Worm (Caenorhabditis elegans): ENCODE measurements around the gene F43C11.3.

The F43C11.3 gene

DNA sequence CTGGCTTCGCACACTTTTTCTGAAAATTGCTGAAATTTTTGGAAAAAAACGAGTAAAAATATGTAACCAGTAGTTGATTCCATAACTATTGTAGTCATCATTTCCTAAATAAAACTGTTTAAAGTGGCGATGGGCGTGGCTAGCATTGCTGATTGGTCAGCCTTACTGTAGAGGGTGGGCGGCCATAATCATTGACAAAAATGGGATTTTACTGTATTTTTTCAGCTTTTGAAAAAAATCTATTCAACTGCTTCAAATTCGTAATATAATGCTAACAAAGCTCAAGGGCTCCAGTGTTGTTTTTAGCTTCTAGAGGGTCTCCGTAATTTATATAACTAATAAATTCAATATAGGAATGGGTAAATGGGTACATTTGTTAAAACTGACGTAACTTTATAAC lies 27.1 kb downstream of the F43C11.3 start, which contains the start of gene F16G10.7:
F16G10.7 (minus strand) TSS at position 101 of the 400 bp plus-strand sequence.
- TF ChIP-seq B0310.2 (tag; optimal IDR thresholded peaks at IDR 0.05) (no peak), ama-1 (optimal IDR thresholded peaks at IDR 0.05) (no peak), pes-1 (GFP tag; IDR thresholded peaks at IDR 0.05) (no peak), F13C5.2 (tag; optimal IDR thresholded peaks at IDR 0.05) (no peak), tbx-11 (GFP tag; IDR thresholded peaks at IDR 0.05) (no peak), hmg-4 (GFP tag; optimal IDR thresholded peaks at IDR 0.05) (no peak), hnd-1 (tag; optimal IDR thresholded peaks at IDR 0.05) (no peak), tra-4 (tag; optimal IDR thresholded peaks at IDR 0.05) (no peak), hmbx-1 (tag; optimal IDR thresholded peaks at IDR 0.05) (no peak)

ce11 chrII:2383334-2383733 lies 30.2 kb downstream of the F43C11.3 start, which contains the start of gene F16G10.8:
F16G10.8 (minus strand) TSS chrII:2383434.
- TF ChIP-seq flt-1 (GFP tag; IDR thresholded peaks at IDR 0.05) = no peak
- no peak for TF ChIP-seq ceh-13 (GFP tag; optimal IDR thresholded peaks at IDR 0.05)
- TF ChIP-seq hmbx-1 (tag; optimal IDR thresholded peaks at IDR 0.05) = no peak
- no peak for TF ChIP-seq hnd-1 (tag; optimal IDR thresholded peaks at IDR 0.05)
- no peak for TF ChIP-seq sea-1 (GFP tag; conservative IDR thresholded peaks at IDR 0.05)
- TF ChIP-seq F13C5.2 (tag; optimal IDR thresholded peaks at IDR 0.05) = no peak
- no peak for TF ChIP-seq aly-1 (tag; optimal IDR thresholded peaks at IDR 0.05)
- TF ChIP-seq tra-4 (tag; optimal IDR thresholded peaks at IDR 0.05) = no peak
- no peak for TF ChIP-seq ama-1 (optimal IDR thresholded peaks at IDR 0.05)
- TF ChIP-seq tbx-11 (GFP tag; IDR thresholded peaks at IDR 0.05) = no peak
- no peak for TF ChIP-seq B0310.2 (tag; optimal IDR thresholded peaks at IDR 0.05)
- TF ChIP-seq scrt-1 (GFP tag; IDR thresholded peaks at IDR 0.05) = no peak
- TF ChIP-seq pes-1 (GFP tag; IDR thresholded peaks at IDR 0.05) = no peak
- TF ChIP-seq hmg-4 (GFP tag; optimal IDR thresholded peaks at IDR 0.05) = no peak
- TF ChIP-seq ets-7 (tag; optimal IDR thresholded peaks at IDR 0.05) = no peak
- no peak for TF ChIP-seq ceh-36 (tag; optimal IDR thresholded peaks at IDR 0.05)

ce11 chrII:2385495-2385894 lies 32.4 kb downstream of the F43C11.3 start, which contains the start of gene F16G10.9:
F16G10.9 (minus strand) TSS chrII:2385595.
- no peak for TF ChIP-seq pes-1 (GFP tag; IDR thresholded peaks at IDR 0.05)
- no peak for TF ChIP-seq hnd-1 (tag; optimal IDR thresholded peaks at IDR 0.05)
- TF ChIP-seq aly-1 (tag; optimal IDR thresholded peaks at IDR 0.05) = no peak
- no peak for TF ChIP-seq hmg-4 (GFP tag; optimal IDR thresholded peaks at IDR 0.05)
- TF ChIP-seq scrt-1 (GFP tag; IDR thresholded peaks at IDR 0.05) = no peak

ce11 chrII:2390884-2391283 lies 37.8 kb downstream of the F43C11.3 start, which contains the start of gene F16G10.10:
F16G10.10 (minus strand) TSS chrII:2390984.
- TF ChIP-seq F13C5.2 (tag; optimal IDR thresholded peaks at IDR 0.05) (no peak), sea-1 (GFP tag; conservative IDR thresholded peaks at IDR 0.05) (no peak), flt-1 (GFP tag; IDR thresholded peaks at IDR 0.05) (no peak)

DNA sequence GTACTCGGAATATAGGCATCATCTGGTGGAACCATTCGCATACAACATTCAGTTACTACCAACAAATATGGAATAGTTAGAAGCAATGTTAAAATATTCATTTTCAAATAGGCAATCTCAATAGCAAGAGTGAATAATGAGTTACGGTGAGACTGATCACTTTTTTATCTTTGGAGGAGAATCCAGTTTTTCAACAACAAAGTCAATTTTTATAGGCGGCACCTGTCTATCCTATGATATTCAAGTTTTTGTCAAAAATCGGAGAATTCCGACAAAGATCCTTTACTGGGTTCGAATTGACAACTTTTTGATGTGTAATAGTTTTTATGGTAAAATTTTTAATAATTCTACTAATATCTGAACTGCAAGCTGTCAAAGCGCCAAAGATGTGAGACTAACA lies 40.7 kb downstream of the F43C11.3 start, which contains the start of gene F16G10.11:
F16G10.11 (minus strand) TSS at position 101 of the 400 bp plus-strand sequence.
- TF ChIP-seq hmbx-1 (tag; optimal IDR thresholded peaks at IDR 0.05) (no peak), ama-1 (optimal IDR thresholded peaks at IDR 0.05) (no peak), ceh-36 (tag; optimal IDR thresholded peaks at IDR 0.05) (no peak), flt-1 (GFP tag; IDR thresholded peaks at IDR 0.05) (no peak), ets-7 (tag; optimal IDR thresholded peaks at IDR 0.05) (no peak), hmg-4 (GFP tag; optimal IDR thresholded peaks at IDR 0.05) (no peak), scrt-1 (GFP tag; IDR thresholded peaks at IDR 0.05) (no peak), pes-1 (GFP tag; IDR thresholded peaks at IDR 0.05) (no peak), tra-4 (tag; optimal IDR thresholded peaks at IDR 0.05) (no peak), tbx-37 (GFP tag; conservative IDR thresholded peaks at IDR 0.05) (no peak), ceh-13 (GFP tag; optimal IDR thresholded peaks at IDR 0.05) (no peak), sea-1 (GFP tag; conservative IDR thresholded peaks at IDR 0.05) (no peak), B0310.2 (tag; optimal IDR thresholded peaks at IDR 0.05) (no peak)

- TF ChIP-seq ceh-13 (GFP tag; optimal IDR thresholded peaks at IDR 0.05) (no peak), tbx-11 (GFP tag; IDR thresholded peaks at IDR 0.05) (no peak), flt-1 (GFP tag; IDR thresholded peaks at IDR 0.05) (no peak), tra-4 (tag; optimal IDR thresholded peaks at IDR 0.05) (no peak), hmbx-1 (tag; optimal IDR thresholded peaks at IDR 0.05) (no peak), tbx-37 (GFP tag; conservative IDR thresholded peaks at IDR 0.05) (no peak), B0310.2 (tag; optimal IDR thresholded peaks at IDR 0.05) (no peak), ets-7 (tag; optimal IDR thresholded peaks at IDR 0.05) (no peak), F13C5.2 (tag; optimal IDR thresholded peaks at IDR 0.05) (no peak), pes-1 (GFP tag; IDR thresholded peaks at IDR 0.05) (no peak), hnd-1 (tag; optimal IDR thresholded peaks at IDR 0.05) (no peak), scrt-1 (GFP tag; IDR thresholded peaks at IDR 0.05) (no peak), ama-1 (optimal IDR thresholded peaks at IDR 0.05) (no peak)
Observed at ce11 chrII:2395864-2396263, 42.8 kb downstream of the F43C11.3 start, which contains the start of gene F16G10.13. F16G10.13 (minus strand) TSS chrII:2395964.

- TF ChIP-seq scrt-1 (GFP tag; IDR thresholded peaks at IDR 0.05) (no peak), ama-1 (optimal IDR thresholded peaks at IDR 0.05) (no peak), F13C5.2 (tag; optimal IDR thresholded peaks at IDR 0.05) (no peak), flt-1 (GFP tag; IDR thresholded peaks at IDR 0.05) (no peak), tbx-11 (GFP tag; IDR thresholded peaks at IDR 0.05) (no peak), ceh-36 (tag; optimal IDR thresholded peaks at IDR 0.05) (no peak), sea-1 (GFP tag; conservative IDR thresholded peaks at IDR 0.05) (no peak), B0310.2 (tag; optimal IDR thresholded peaks at IDR 0.05) (no peak), aly-1 (tag; optimal IDR thresholded peaks at IDR 0.05) (no peak), ceh-13 (GFP tag; optimal IDR thresholded peaks at IDR 0.05) (no peak), pes-1 (GFP tag; IDR thresholded peaks at IDR 0.05) (no peak), hmbx-1 (tag; optimal IDR thresholded peaks at IDR 0.05) (no peak)
Observed at ce11 chrII:2398884-2399283, 45.8 kb downstream of the F43C11.3 start, which contains the start of gene F16G10.14. F16G10.14 (minus strand) TSS chrII:2398984.

DNA sequence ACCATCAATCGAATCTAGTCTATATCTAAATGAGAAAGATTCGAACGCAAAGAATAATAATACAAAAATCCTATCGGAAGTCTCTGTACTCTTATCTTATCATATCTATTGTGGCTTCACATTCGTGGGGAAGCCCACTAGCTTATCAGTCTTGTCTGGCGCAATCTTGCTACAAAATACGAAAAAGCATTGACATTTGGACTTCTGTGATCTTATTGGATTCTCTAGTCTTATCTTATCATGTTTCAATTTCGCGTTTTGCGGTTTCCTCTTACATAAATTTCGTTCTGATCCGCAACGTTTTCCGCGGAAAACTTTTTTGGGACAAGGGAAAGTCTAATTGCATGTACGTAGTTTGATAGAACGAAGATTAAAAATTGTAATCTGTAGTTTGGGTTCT lies 46.7 kb downstream of the F43C11.3 start:
- TF ChIP-seq ceh-13 (GFP tag; optimal IDR thresholded peaks at IDR 0.05) (no peak), tbx-37 (GFP tag; conservative IDR thresholded peaks at IDR 0.05) (no peak), pes-1 (GFP tag; IDR thresholded peaks at IDR 0.05) (no peak), flt-1 (GFP tag; IDR thresholded peaks at IDR 0.05) (no peak)
